Fruit fly (Drosophila melanogaster) whole organism, embryonic: Measurements from ENCODE around the gene Ucp4A.
A peak's percentile ranks its signal among the peaks of the same experiment; 100 is the strongest.

ENCODE experiments used
- ATbp ChIP-seq: fragments of 200-800 bp; sonication (Bioruptor generic); optimal IDR thresholded peaks from 2 replicates; lab custom pipeline; 2017; ENCODE audit warnings: missing biosample characterization, mild to moderate bottlenecking, missing genetic modification characterization, missing genetic modification reagents
- Asciz ChIP-seq: fragments of 200-800 bp; sonication (Bioruptor generic); optimal IDR thresholded peaks from 2 replicates; lab custom pipeline; 2017; ENCODE audit warnings: missing biosample characterization, mild to moderate bottlenecking, missing genetic modification characterization, missing genetic modification reagents
- CG11504 ChIP-seq: fragments of 200-800 bp; sonication (Bioruptor generic); optimal IDR thresholded peaks from 3 replicates; lab custom pipeline; 2019; ENCODE audit warnings: missing biosample characterization, mild to moderate bottlenecking, missing genetic modification characterization, moderate library complexity
- CG12942 ChIP-seq: fragments of 200-800 bp; sonication (Bioruptor generic); optimal IDR thresholded peaks from 3 replicates; lab custom pipeline; 2016; ENCODE audit warnings: missing biosample characterization, missing genetic modification characterization
- CG13424 ChIP-seq: fragments of 200-800 bp; sonication (Bioruptor generic); optimal IDR thresholded peaks from 2 replicates; lab custom pipeline; 2019; ENCODE audit warnings: missing biosample characterization, mild to moderate bottlenecking, missing genetic modification characterization, moderate library complexity
- CG13775 ChIP-seq: fragments of 200-800 bp; sonication (Bioruptor generic); optimal IDR thresholded peaks from 3 replicates; lab custom pipeline; 2017; ENCODE audit warnings: missing biosample characterization, mild to moderate bottlenecking, missing genetic modification characterization
- CG14014 ChIP-seq: fragments of 200-800 bp; sonication (Bioruptor generic); IDR thresholded peaks from 2 replicates; pipeline ENCODE4 v1.3.6; 2022; ENCODE audit warnings: missing biosample characterization, missing genetic modification characterization
- CG14710 ChIP-seq: fragments of 200-800 bp; sonication (Bioruptor generic); optimal IDR thresholded peaks from 3 replicates; lab custom pipeline; 2019; ENCODE audit warnings: missing biosample characterization, mild to moderate bottlenecking, missing genetic modification characterization, moderate library complexity
- CG15514 ChIP-seq: fragments of 200-800 bp; sonication (Bioruptor generic); optimal IDR thresholded peaks from 3 replicates; lab custom pipeline; 2017; ENCODE audit warnings: missing biosample characterization, missing genetic modification characterization, mild to moderate bottlenecking, moderate library complexity, missing genetic modification reagents
- CG15601 ChIP-seq: fragments of 200-800 bp; sonication (Bioruptor generic); optimal IDR thresholded peaks from 3 replicates; lab custom pipeline; 2019; ENCODE audit warnings: missing biosample characterization, mild to moderate bottlenecking, missing genetic modification characterization, moderate library complexity
- CG1602 ChIP-seq: fragments of 200-800 bp; sonication (Bioruptor generic); optimal IDR thresholded peaks from 3 replicates; lab custom pipeline; 2016; ENCODE audit warnings: missing biosample characterization, missing genetic modification characterization
- CG1792 ChIP-seq: fragments of 200-800 bp; sonication (Bioruptor generic); optimal IDR thresholded peaks from 2 replicates; lab custom pipeline; 2016; ENCODE audit warnings: missing biosample characterization, missing genetic modification characterization
- CG18011 ChIP-seq: fragments of 200-800 bp; sonication (Bioruptor generic); optimal IDR thresholded peaks from 2 replicates; lab custom pipeline; 2017; ENCODE audit warnings: missing biosample characterization, missing genetic modification characterization, mild to moderate bottlenecking, moderate library complexity, missing genotype
- CG31441 ChIP-seq: fragments of 200-800 bp; sonication (Bioruptor generic); IDR thresholded peaks from 2 replicates; pipeline ENCODE4 v1.3.6; 2022; ENCODE audit warnings: missing biosample characterization, missing genetic modification characterization
- CG33557 ChIP-seq: fragments of 200-800 bp; sonication (Bioruptor generic); optimal IDR thresholded peaks from 2 replicates; lab custom pipeline; 2019; ENCODE audit warnings: missing biosample characterization, mild to moderate bottlenecking, missing genetic modification characterization, moderate library complexity
- CG4360 ChIP-seq: fragments of 200-800 bp; sonication (Bioruptor generic); IDR thresholded peaks from 2 replicates; pipeline ENCODE4 v1.3.6; 2022; ENCODE audit warnings: missing biosample characterization, missing genetic modification characterization
- CG4424 ChIP-seq: fragments of 200-800 bp; sonication (Bioruptor generic); optimal IDR thresholded peaks from 3 replicates; lab custom pipeline; 2016; ENCODE audit warnings: missing biosample characterization, missing genetic modification characterization
- CG6765 ChIP-seq: fragments of 200-800 bp; sonication (Bioruptor generic); optimal IDR thresholded peaks from 3 replicates; lab custom pipeline; 2017; ENCODE audit warnings: missing biosample characterization, mild to moderate bottlenecking, missing genetic modification characterization
- CG6813 ChIP-seq: fragments of 200-800 bp; sonication (Bioruptor generic); optimal IDR thresholded peaks from 2 replicates; lab custom pipeline; 2017; ENCODE audit warnings: missing biosample characterization, missing genetic modification characterization, mild to moderate bottlenecking, moderate library complexity, missing genetic modification reagents
- CG7987 ChIP-seq: fragments of 200-800 bp; sonication (Bioruptor generic); optimal IDR thresholded peaks from 2 replicates; lab custom pipeline; 2018; ENCODE audit warnings: missing biosample characterization, mild to moderate bottlenecking, missing genetic modification characterization, moderate library complexity
- CG8089 ChIP-seq: fragments of 200-800 bp; sonication (Bioruptor generic); optimal IDR thresholded peaks from 3 replicates; lab custom pipeline; 2016; ENCODE audit warnings: missing biosample characterization, missing genetic modification characterization
- CG8388 ChIP-seq: fragments of 200-800 bp; sonication (Bioruptor generic); optimal IDR thresholded peaks from 2 replicates; lab custom pipeline; 2019; ENCODE audit warnings: missing biosample characterization, mild to moderate bottlenecking, missing genetic modification characterization, moderate library complexity
- CG9932 ChIP-seq: fragments of 200-800 bp; sonication (Bioruptor generic); IDR thresholded peaks from 2 replicates; pipeline ENCODE4 v1.3.6; 2022; ENCODE audit warnings: missing biosample characterization, missing genetic modification characterization
- Dfd ChIP-seq, 2 experiments: fragments of >200 bp; optimal IDR thresholded peaks; 2 replicates each; lab custom pipeline; 2017; ENCODE audit warnings: missing biosample characterization in 2 of 2, missing genetic modification characterization in 2 of 2
- HmgD ChIP-seq: fragments of 200-800 bp; sonication (Bioruptor generic); optimal IDR thresholded peaks from 3 replicates; lab custom pipeline; 2016; ENCODE audit warnings: missing biosample characterization, missing genetic modification characterization
- MTF-1 ChIP-seq: fragments of 200-800 bp; sonication (Bioruptor generic); optimal IDR thresholded peaks from 2 replicates; lab custom pipeline; 2018; ENCODE audit warnings: missing biosample characterization, mild to moderate bottlenecking, missing genetic modification characterization, borderline replicate concordance
- Myb ChIP-seq: fragments of 200-800 bp; sonication (Bioruptor generic); optimal IDR thresholded peaks from 2 replicates; lab custom pipeline; 2016; ENCODE audit warnings: missing biosample characterization, missing genetic modification characterization
- Oli ChIP-seq: fragments of 200-800 bp; sonication (Bioruptor generic); optimal IDR thresholded peaks from 2 replicates; lab custom pipeline; 2018; ENCODE audit warnings: missing biosample characterization, mild to moderate bottlenecking, missing genetic modification characterization, moderate library complexity
- Xrp1 ChIP-seq: fragments of 200-800 bp; sonication (Bioruptor generic); IDR thresholded peaks from 2 replicates; pipeline ENCODE4 v1.3.6; 2022; ENCODE audit warnings: missing biosample characterization, missing genetic modification characterization
- ac ChIP-seq: fragments of 200-800 bp; sonication (Bioruptor generic); optimal IDR thresholded peaks from 3 replicates; lab custom pipeline; 2017; ENCODE audit warnings: missing biosample characterization, mild to moderate bottlenecking, missing genetic modification characterization
- cg ChIP-seq: fragments of 200-800 bp; sonication (Bioruptor generic); optimal IDR thresholded peaks from 3 replicates; lab custom pipeline; 2019; ENCODE audit warnings: missing biosample characterization, mild to moderate bottlenecking, missing genetic modification characterization, moderate library complexity
- chm ChIP-seq: fragments of 200-800 bp; sonication (Bioruptor generic); IDR thresholded peaks from 2 replicates; pipeline ENCODE4 v1.3.6; 2022; ENCODE audit warnings: missing biosample characterization, missing genetic modification characterization
- crol ChIP-seq: fragments of 200-800 bp; sonication (Bioruptor generic); IDR thresholded peaks from 2 replicates; pipeline ENCODE4 v1.3.6; 2022; ENCODE audit warnings: missing biosample characterization, missing genetic modification characterization
- dan ChIP-seq: fragments of 200-800 bp; sonication (Bioruptor generic); IDR thresholded peaks from 2 replicates; pipeline ENCODE4 v1.3.6; 2022; ENCODE audit warnings: missing biosample characterization, missing genetic modification characterization
- disco-r ChIP-seq: fragments of 200-800 bp; sonication (Bioruptor generic); optimal IDR thresholded peaks from 2 replicates; lab custom pipeline; 2016; ENCODE audit warnings: missing biosample characterization, missing genetic modification characterization
- esg ChIP-seq: fragments of 200-800 bp; sonication (Bioruptor generic); conservative IDR thresholded peaks from 2 replicates; pipeline ENCODE4 v1.3.6; 2022; ENCODE audit warnings: missing biosample characterization, missing genetic modification characterization
- fd3F ChIP-seq: fragments of 200-800 bp; sonication (Bioruptor generic); optimal IDR thresholded peaks from 2 replicates; lab custom pipeline; 2018; ENCODE audit warnings: missing biosample characterization, mild to moderate bottlenecking, missing genetic modification characterization, moderate library complexity
- gsb-n ChIP-seq: fragments of 200-800 bp; sonication (Bioruptor generic); optimal IDR thresholded peaks from 3 replicates; lab custom pipeline; 2018; ENCODE audit warnings: missing biosample characterization, mild to moderate bottlenecking, missing genetic modification characterization
- ham ChIP-seq: fragments of 200-800 bp; sonication (Bioruptor generic); IDR thresholded peaks from 2 replicates; pipeline ENCODE4 v1.3.6; 2022; ENCODE audit warnings: missing biosample characterization, missing genetic modification characterization
- lola ChIP-seq, 3 experiments: fragments of >200 bp in 2 of 3; fragments of 200-800 bp in 1 of 3; sonication (Bioruptor generic) in 1 of 3; optimal IDR thresholded peaks; 2 replicates each; lab custom pipeline; 2017 to 2019; ENCODE audit warnings: missing biosample characterization in 3 of 3, missing genetic modification characterization in 3 of 3, mild to moderate bottlenecking in 1 of 3, moderate library complexity in 1 of 3
- phol ChIP-seq: fragments of 200-800 bp; sonication (Bioruptor generic); optimal IDR thresholded peaks from 3 replicates; lab custom pipeline; 2018; ENCODE audit warnings: missing biosample characterization, mild to moderate bottlenecking, missing genetic modification characterization, moderate library complexity
- row ChIP-seq: fragments of 200-800 bp; sonication (Bioruptor generic); IDR thresholded peaks from 3 replicates; pipeline ENCODE4 v1.3.6; 2022; ENCODE audit warnings: missing biosample characterization, missing genetic modification characterization
- slou ChIP-seq: fragments of 200-800 bp; sonication (Bioruptor generic); optimal IDR thresholded peaks from 3 replicates; lab custom pipeline; 2016; ENCODE audit warnings: missing biosample characterization, missing genetic modification characterization
- tll ChIP-seq, 2 experiments: fragments of 200-800 bp in 1 of 2; fragments of >200 bp in 1 of 2; sonication (Bioruptor generic) in 1 of 2; optimal IDR thresholded peaks; 2 replicates each; lab custom pipeline; 2017 to 2019; ENCODE audit warnings: missing biosample characterization in 2 of 2, missing genetic modification characterization in 2 of 2, mild to moderate bottlenecking in 1 of 2, moderate library complexity in 1 of 2
- trh ChIP-seq: fragments of 200-800 bp; sonication (Bioruptor generic); optimal IDR thresholded peaks from 2 replicates; lab custom pipeline; 2016; ENCODE audit warnings: missing biosample characterization, missing genetic modification characterization
- unc-4 ChIP-seq: fragments of 200-800 bp; sonication (Bioruptor generic); IDR thresholded peaks from 2 replicates; pipeline ENCODE4 v1.3.6; 2022; ENCODE audit warnings: missing biosample characterization, missing genetic modification characterization; ENCODE audit not compliant: partially characterized antibody
- unpg ChIP-seq: fragments of 200-800 bp; sonication (Bioruptor generic); optimal IDR thresholded peaks from 3 replicates; lab custom pipeline; 2018; ENCODE audit warnings: missing biosample characterization, mild to moderate bottlenecking, missing genetic modification characterization, moderate library complexity
- wek ChIP-seq: fragments of 200-800 bp; sonication (Bioruptor generic); optimal IDR thresholded peaks from 3 replicates; lab custom pipeline; 2018; ENCODE audit warnings: missing biosample characterization, mild to moderate bottlenecking, missing genetic modification characterization, moderate library complexity
- zen2 ChIP-seq: fragments of 200-800 bp; sonication (Bioruptor generic); IDR thresholded peaks from 3 replicates; pipeline ENCODE4 v1.3.6; 2022; ENCODE audit warnings: missing biosample characterization, missing genetic modification characterization; ENCODE audit not compliant: partially characterized antibody

Gene Ucp4A

DNA sequence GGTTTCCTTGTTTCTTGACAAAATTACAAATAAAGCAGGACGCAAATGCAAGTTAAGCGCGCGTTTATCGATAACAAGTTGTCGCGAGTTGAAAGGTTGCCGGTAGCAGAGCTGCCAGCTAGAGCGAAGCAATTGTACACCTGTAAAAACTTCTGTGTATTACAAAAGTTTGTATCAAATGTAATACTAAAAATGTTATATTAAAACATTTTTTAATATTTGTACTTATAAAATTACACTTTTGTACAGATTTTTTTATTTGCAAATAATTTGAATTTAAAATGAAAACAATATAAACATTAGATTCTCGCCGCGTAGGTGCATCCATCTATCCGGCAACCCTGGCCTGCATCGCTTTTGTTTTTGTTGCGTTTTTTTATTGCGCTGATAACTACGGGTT is at the start of gene Ucp4A, which contains the start of gene CG8142 (continued):
- peak; percentile 80 for TF ChIP-seq dan (GFP tag; lab: Robert Waterston, UW)
- peak; percentile 88 for TF ChIP-seq gsb-n
- no peak for TF ChIP-seq Dfd (GFP tag; optimal IDR thresholded peaks at IDR 0.05; lab: Kevin White, UChicago)
- TF ChIP-seq HmgD (GFP tag; lab: Kevin White, UChicago): no peak
- peak; percentile 76 for TF ChIP-seq CG4360 (GFP tag; lab: Robert Waterston, UW)
- TF ChIP-seq phol (tag; lab: Kevin White, UChicago): peak; percentile 95
- peak; percentile 59 for TF ChIP-seq crol (GFP tag; lab: Robert Waterston, UW)
- peak; percentile 94 for TF ChIP-seq CG1602 (GFP tag; lab: Kevin White, UChicago)
- peak; percentile 73 for TF ChIP-seq MTF-1 (GFP tag; lab: Kevin White, UChicago)
- TF ChIP-seq Asciz (GFP tag; lab: Kevin White, UChicago): peak; percentile 76
- no peak for TF ChIP-seq CG1792 (GFP tag; lab: Kevin White, UChicago)
- peak; percentile 94 for TF ChIP-seq CG14710
- TF ChIP-seq CG14014 (GFP tag; lab: Robert Waterston, UW): peak; percentile 95
- TF ChIP-seq CG31441 (GFP tag; lab: Robert Waterston, UW): peak; percentile 93
- peak; percentile 14 for TF ChIP-seq disco-r
- TF ChIP-seq CG11504 (tag; lab: Kevin White, UChicago): peak; percentile 91
- TF ChIP-seq CG6813 (GFP tag; lab: Kevin White, UChicago): peak; percentile 78
- peak; percentile 84 for TF ChIP-seq CG8388
- TF ChIP-seq fd3F (GFP tag; lab: Kevin White, UChicago): peak; percentile 91
- peak; percentile 99 for TF ChIP-seq row (GFP tag; lab: Robert Waterston, UW)
- TF ChIP-seq slou: peak; percentile 84
- peak; percentile 23 for TF ChIP-seq Myb (GFP tag; lab: Kevin White, UChicago)
- peak; percentile 70 for TF ChIP-seq ATbp (GFP tag; lab: Kevin White, UChicago)
- TF ChIP-seq ac (GFP tag; lab: Kevin White, UChicago): peak; percentile 18
- peak; percentile 83 for TF ChIP-seq chm (GFP tag; lab: Robert Waterston, UW)
- TF ChIP-seq CG33557: peak; percentile 80
- TF ChIP-seq Oli: peak; percentile 89
- TF ChIP-seq CG15514 (GFP tag; lab: Kevin White, UChicago): peak; percentile 85
- peak; percentile 87 for TF ChIP-seq trh (GFP tag; lab: Kevin White, UChicago)
- no peak for TF ChIP-seq unc-4 (GFP tag; lab: Robert Waterston, UW)
- peak; percentile 9 for TF ChIP-seq CG7987 (GFP tag; lab: Kevin White, UChicago)
- peak; percentile 91 for TF ChIP-seq unpg (GFP tag; lab: Kevin White, UChicago)
- peak; percentile 90 for TF ChIP-seq CG12942 (GFP tag; lab: Kevin White, UChicago)
- TF ChIP-seq CG13424 (tag; lab: Kevin White, UChicago): peak; percentile 96
- TF ChIP-seq CG8089 (GFP tag; lab: Kevin White, UChicago): peak; percentile 30
- peak; percentile 69 for TF ChIP-seq CG18011 (GFP tag; lab: Kevin White, UChicago)
- TF ChIP-seq CG13775 (GFP tag; lab: Kevin White, UChicago): peak; percentile 94
- peak; percentile 82; the same call in 1 of the 2 replicates for TF ChIP-seq ham (GFP tag; lab: Robert Waterston, UW)
- TF ChIP-seq Xrp1 (GFP tag; lab: Robert Waterston, UW): peak; percentile 98
- TF ChIP-seq lola (GFP tag; optimal IDR thresholded peaks at IDR 0.05; lab: Kevin White, UChicago): peak in 1 of 3 experiments; percentile 87
- peak; percentile 91 for TF ChIP-seq CG4424
- no peak for TF ChIP-seq zen2
- peak; percentile 90 for TF ChIP-seq CG15601 (tag; lab: Kevin White, UChicago)
- peak; percentile 96 for TF ChIP-seq CG9932 (GFP tag; lab: Robert Waterston, UW)
- TF ChIP-seq CG6765 (GFP tag; lab: Kevin White, UChicago): peak; percentile 77
- TF ChIP-seq wek (GFP tag; lab: Kevin White, UChicago): no peak
- peak in 1 of 2 experiments; percentile 7 for TF ChIP-seq tll (GFP tag; optimal IDR thresholded peaks at IDR 0.05; lab: Kevin White, UChicago)
- TF ChIP-seq cg: no peak
- peak; percentile 97 for TF ChIP-seq esg (GFP tag; lab: Robert Waterston, UW)
